Fruit fly (Drosophila melanogaster): Measurements from ENCODE around the gene stx.

The stx gene

dm6 chrX:10737422-10738150, 7.2 kb downstream of the stx start (continued):
- TF ChIP-seq CG3726 (GFP tag; IDR thresholded peaks at IDR 0.05) (peak; percentile 80; the same call in 2 of the 3 replicates), fd102C (GFP tag; optimal IDR thresholded peaks at IDR 0.05) (no peak), CG12769 (tag; optimal IDR thresholded peaks at IDR 0.05) (peak; percentile 96), BEAF-32 (GFP tag; optimal IDR thresholded peaks at IDR 0.05) (no peak), wor (GFP tag; IDR thresholded peaks at IDR 0.05) (peak; percentile 81), Fer1 (GFP tag; optimal IDR thresholded peaks at IDR 0.05) (peak; percentile 89), CG3065 (GFP tag; optimal IDR thresholded peaks at IDR 0.05) (no peak), CG1602 (GFP tag; optimal IDR thresholded peaks at IDR 0.05) (peak; percentile 62), Myb (GFP tag; optimal IDR thresholded peaks at IDR 0.05) (peak; percentile 70), CG30431 (GFP tag; optimal IDR thresholded peaks at IDR 0.05) (peak; percentile 80), CG17802 (tag; optimal IDR thresholded peaks at IDR 0.05) (peak; percentile 77), Dref (GFP tag; IDR thresholded peaks at IDR 0.05) (no peak), CG8478 (optimal IDR thresholded peaks at IDR 0.05) (no peak), Eip74EF (GFP tag; optimal IDR thresholded peaks at IDR 0.05) (peak in 1 of 2 experiments; percentile 83), CG14710 (tag; optimal IDR thresholded peaks at IDR 0.05) (peak; percentile 77), CG3838 (GFP tag; optimal IDR thresholded peaks at IDR 0.05) (peak; percentile 64), CG6813 (GFP tag; optimal IDR thresholded peaks at IDR 0.05) (peak; percentile 84), Hr3 (GFP tag; optimal IDR thresholded peaks at IDR 0.05) (peak; percentile 79), jigr1 (GFP tag; IDR thresholded peaks at IDR 0.05) (peak; percentile 71), CG2129 (GFP tag; IDR thresholded peaks at IDR 0.05; ENCODE audit: partially characterized antibody) (no peak), bigmax (GFP tag; optimal IDR thresholded peaks at IDR 0.05) (no peak), dm (GFP tag; optimal IDR thresholded peaks at IDR 0.05) (peak; percentile 71), btn (GFP tag; optimal IDR thresholded peaks at IDR 0.05) (peak; percentile 86), CG5245 (GFP tag; optimal IDR thresholded peaks at IDR 0.05) (peak; percentile 31), crp (GFP tag; optimal IDR thresholded peaks at IDR 0.05) (peak in 1 of 2 experiments; percentile 27), CG16813 (GFP tag; IDR thresholded peaks at IDR 0.05; ENCODE audit: partially characterized antibody) (no peak), corto (GFP tag; optimal IDR thresholded peaks at IDR 0.05) (no peak), CTCF (GFP tag; optimal IDR thresholded peaks at IDR 0.05) (peak; percentile 88), CG11696 (GFP tag; IDR thresholded peaks at IDR 0.05) (no peak), hb (GFP tag; IDR thresholded peaks at IDR 0.05; ENCODE audit: partially characterized antibody) (no peak), CG13123 (GFP tag; optimal IDR thresholded peaks at IDR 0.05) (peak; percentile 13), CG32772 (GFP tag; IDR thresholded peaks at IDR 0.05) (peak; percentile 84), grn (GFP tag; optimal IDR thresholded peaks at IDR 0.05) (no peak), tio (GFP tag; optimal IDR thresholded peaks at IDR 0.05) (no peak), CG3281 (GFP tag; optimal IDR thresholded peaks at IDR 0.05) (peak; percentile 83), exex (tag; optimal IDR thresholded peaks at IDR 0.05) (peak; percentile 49), CG3995 (GFP tag; optimal IDR thresholded peaks at IDR 0.05) (no peak), CG12299 (tag; optimal IDR thresholded peaks at IDR 0.05) (peak; percentile 69), CG8924 (tag; optimal IDR thresholded peaks at IDR 0.05) (peak; percentile 88), CG11723 (GFP tag; optimal IDR thresholded peaks at IDR 0.05) (peak; percentile 65), CG3847 (GFP tag; IDR thresholded peaks at IDR 0.05) (peak; percentile 70), Drgx (GFP tag; IDR thresholded peaks at IDR 0.05) (peak; percentile 91), CG8388 (GFP tag; optimal IDR thresholded peaks at IDR 0.05) (peak; percentile 86), CG1529 (GFP tag; optimal IDR thresholded peaks at IDR 0.05) (peak; percentile 85), CG7963 (GFP tag; IDR thresholded peaks at IDR 0.05; ENCODE audit: partially characterized antibody) (no peak), eyg (GFP tag; optimal IDR thresholded peaks at IDR 0.05) (peak; percentile 83), Hsf (GFP tag; optimal IDR thresholded peaks at IDR 0.05) (peak; percentile 70), Opbp (GFP tag; IDR thresholded peaks at IDR 0.05; ENCODE audit: partially characterized antibody) (no peak), CG2875 (GFP tag; optimal IDR thresholded peaks at IDR 0.05) (peak; percentile 82)

All from whole organism, embryonic.